Fruit fly (Drosophila melanogaster) whole organism, embryonic: ENCODE results near the gene Pif1.
A peak's percentile ranks its signal among the peaks of the same experiment; 100 is the strongest.

Experiments
- BEAF-32 ChIP-seq: fragments of 200-800 bp; sonication (Bioruptor generic); optimal IDR thresholded peaks from 3 replicates; lab custom pipeline; 2017; ENCODE audit warnings: missing biosample characterization, missing genetic modification characterization, mild to moderate bottlenecking, moderate library complexity, missing genetic modification reagents
- CG10274 ChIP-seq: fragments of 200-800 bp; sonication (Bioruptor generic); optimal IDR thresholded peaks from 3 replicates; lab custom pipeline; 2017; ENCODE audit warnings: missing biosample characterization, mild to moderate bottlenecking, missing genetic modification characterization
- CG10366 ChIP-seq: fragments of 200-800 bp; sonication (Bioruptor generic); IDR thresholded peaks from 2 replicates; pipeline ENCODE4 v1.3.6; 2022; ENCODE audit warnings: missing biosample characterization, missing genetic modification characterization
- CG10431 ChIP-seq: fragments of 200-800 bp; sonication (Bioruptor generic); optimal IDR thresholded peaks from 3 replicates; lab custom pipeline; 2018; ENCODE audit warnings: missing biosample characterization, mild to moderate bottlenecking, missing genetic modification characterization
- CG10543 ChIP-seq: fragments of 200-800 bp; sonication (Bioruptor generic); optimal IDR thresholded peaks from 3 replicates; lab custom pipeline; 2017; ENCODE audit warnings: missing biosample characterization, mild to moderate bottlenecking, missing genetic modification characterization, moderate library complexity
- CG11247 ChIP-seq: fragments of 200-800 bp; sonication (Bioruptor generic); IDR thresholded peaks from 2 replicates; pipeline ENCODE4 v1.3.6; 2022; ENCODE audit warnings: missing biosample characterization, missing genetic modification characterization
- CG11398 ChIP-seq: fragments of 200-800 bp; sonication (Bioruptor generic); optimal IDR thresholded peaks from 2 replicates; lab custom pipeline; 2016; ENCODE audit warnings: missing biosample characterization, missing genetic modification characterization
- CG11723 ChIP-seq: fragments of 200-800 bp; sonication (Bioruptor generic); optimal IDR thresholded peaks from 2 replicates; lab custom pipeline; 2017; ENCODE audit warnings: missing biosample characterization, mild to moderate bottlenecking, missing genetic modification characterization
- CG13424 ChIP-seq: fragments of 200-800 bp; sonication (Bioruptor generic); optimal IDR thresholded peaks from 2 replicates; lab custom pipeline; 2019; ENCODE audit warnings: missing biosample characterization, mild to moderate bottlenecking, missing genetic modification characterization, moderate library complexity
- CG14860 ChIP-seq: fragments of 200-800 bp; sonication (Bioruptor generic); IDR thresholded peaks from 3 replicates; pipeline ENCODE4 v1.3.6; 2022; ENCODE audit warnings: missing biosample characterization, missing genetic modification characterization; ENCODE audit not compliant: partially characterized antibody
- CG1603 ChIP-seq: fragments of 200-800 bp; sonication (Bioruptor generic); optimal IDR thresholded peaks from 2 replicates; lab custom pipeline; 2019; ENCODE audit warnings: missing biosample characterization, mild to moderate bottlenecking, missing genetic modification characterization, moderate library complexity
- CG17359 ChIP-seq: fragments of 200-800 bp; sonication (Bioruptor generic); optimal IDR thresholded peaks from 3 replicates; lab custom pipeline; 2018; ENCODE audit warnings: missing biosample characterization, mild to moderate bottlenecking, missing genetic modification characterization, moderate library complexity
- CG18262 ChIP-seq: fragments of 200-800 bp; optimal IDR thresholded peaks from 3 replicates; lab custom pipeline; 2019; ENCODE audit warnings: missing biosample characterization, mild to moderate bottlenecking, missing genetic modification characterization, moderate library complexity
- CG18476 ChIP-seq: fragments of 200-800 bp; sonication (Bioruptor generic); optimal IDR thresholded peaks from 2 replicates; lab custom pipeline; 2016; ENCODE audit warnings: missing biosample characterization, mild to moderate bottlenecking, missing genetic modification characterization
- CG31224 ChIP-seq: fragments of 200-800 bp; sonication (Bioruptor generic); IDR thresholded peaks from 2 replicates; pipeline ENCODE4 v1.3.6; 2022; ENCODE audit warnings: missing biosample characterization, missing genetic modification characterization
- CG4282 ChIP-seq: fragments of 200-800 bp; sonication (Bioruptor generic); optimal IDR thresholded peaks from 2 replicates; lab custom pipeline; 2016; ENCODE audit warnings: missing biosample characterization, missing genetic modification characterization
- CG43689 ChIP-seq: fragments of 200-800 bp; sonication (Bioruptor generic); IDR thresholded peaks from 2 replicates; pipeline ENCODE4 v1.3.6; 2022; ENCODE audit warnings: missing biosample characterization, missing genetic modification characterization
- CG4820 ChIP-seq: fragments of 200-800 bp; sonication (Bioruptor generic); optimal IDR thresholded peaks from 3 replicates; lab custom pipeline; 2016; ENCODE audit warnings: missing biosample characterization, missing genetic modification characterization
- CG5180 ChIP-seq: fragments of 200-800 bp; sonication (Bioruptor generic); optimal IDR thresholded peaks from 3 replicates; lab custom pipeline; 2017; ENCODE audit warnings: missing biosample characterization, missing genetic modification characterization, mild to moderate bottlenecking, moderate library complexity, missing genetic modification reagents
- CG6272 ChIP-seq: fragments of 200-800 bp; sonication (Bioruptor generic); IDR thresholded peaks from 2 replicates; pipeline ENCODE4 v1.3.6; 2022; ENCODE audit warnings: missing biosample characterization, missing genetic modification characterization
- CG6683 ChIP-seq: fragments of 200-800 bp; sonication (Bioruptor generic); optimal IDR thresholded peaks from 2 replicates; lab custom pipeline; 2017; ENCODE audit warnings: missing biosample characterization, mild to moderate bottlenecking, missing genetic modification characterization, missing genetic modification reagents
- CG6765 ChIP-seq: fragments of 200-800 bp; sonication (Bioruptor generic); optimal IDR thresholded peaks from 3 replicates; lab custom pipeline; 2017; ENCODE audit warnings: missing biosample characterization, mild to moderate bottlenecking, missing genetic modification characterization
- CG6813 ChIP-seq: fragments of 200-800 bp; sonication (Bioruptor generic); optimal IDR thresholded peaks from 2 replicates; lab custom pipeline; 2017; ENCODE audit warnings: missing biosample characterization, missing genetic modification characterization, mild to moderate bottlenecking, moderate library complexity, missing genetic modification reagents
- CG7271 ChIP-seq: fragments of 200-800 bp; sonication (Bioruptor generic); optimal IDR thresholded peaks from 2 replicates; lab custom pipeline; 2018; ENCODE audit warnings: missing biosample characterization, mild to moderate bottlenecking, missing genetic modification characterization, moderate library complexity
- CG7556 ChIP-seq: fragments of 200-800 bp; sonication (Bioruptor generic); optimal IDR thresholded peaks from 2 replicates; lab custom pipeline; 2017; ENCODE audit warnings: missing biosample characterization, mild to moderate bottlenecking, missing genetic modification characterization
- CG7839 ChIP-seq: fragments of 200-800 bp; sonication (Bioruptor generic); optimal IDR thresholded peaks from 3 replicates; lab custom pipeline; 2018; ENCODE audit warnings: missing biosample characterization, mild to moderate bottlenecking, missing genetic modification characterization, moderate library complexity
- CHES-1-like ChIP-seq: fragments of 200-800 bp; sonication (Bioruptor generic); optimal IDR thresholded peaks from 2 replicates; lab custom pipeline; 2016; ENCODE audit warnings: missing biosample characterization, missing genetic modification characterization
- CTCF ChIP-seq: fragments of 200-800 bp; sonication (Bioruptor generic); optimal IDR thresholded peaks from 2 replicates; lab custom pipeline; 2017; ENCODE audit warnings: missing biosample characterization, mild to moderate bottlenecking, missing genetic modification characterization, moderate library complexity
- Dek ChIP-seq: fragments of 200-800 bp; sonication (Bioruptor generic); optimal IDR thresholded peaks from 3 replicates; lab custom pipeline; 2019; ENCODE audit warnings: missing biosample characterization, mild to moderate bottlenecking, missing genetic modification characterization, moderate library complexity
- Ets97D ChIP-seq: fragments of 200-800 bp; sonication (Bioruptor generic); optimal IDR thresholded peaks from 3 replicates; lab custom pipeline; 2016; ENCODE audit warnings: missing biosample characterization, missing genetic modification characterization
- Hmr ChIP-seq: fragments of 200-800 bp; sonication (Bioruptor generic); optimal IDR thresholded peaks from 3 replicates; lab custom pipeline; 2017; ENCODE audit warnings: mild to moderate bottlenecking, missing biosample characterization, missing genetic modification reagents, missing genetic modification characterization
- Hr78 ChIP-seq, 2 experiments: fragments of 200-800 bp in 1 of 2; fragments of >200 bp in 1 of 2; sonication (Bioruptor generic) in 1 of 2; optimal IDR thresholded peaks; 2 replicates each; lab custom pipeline; 2017 to 2019; ENCODE audit warnings: missing biosample characterization in 2 of 2, missing genetic modification characterization in 2 of 2, mild to moderate bottlenecking in 1 of 2, moderate library complexity in 1 of 2
- Lpt ChIP-seq: fragments of >200 bp; optimal IDR thresholded peaks from 2 replicates; lab custom pipeline; 2018; ENCODE audit warnings: missing biosample characterization, missing genetic modification characterization
- Mrtf ChIP-seq: fragments of 200-800 bp; sonication (Bioruptor generic); IDR thresholded peaks from 3 replicates; pipeline ENCODE4 v1.3.6; 2022; ENCODE audit warnings: missing biosample characterization, missing genetic modification characterization
- Myb ChIP-seq: fragments of 200-800 bp; sonication (Bioruptor generic); optimal IDR thresholded peaks from 2 replicates; lab custom pipeline; 2016; ENCODE audit warnings: missing biosample characterization, missing genetic modification characterization
- Sin3A ChIP-seq: fragments of >200 bp; optimal IDR thresholded peaks from 2 replicates; lab custom pipeline; 2018
- Spps ChIP-seq: fragments of 200-800 bp; sonication (Bioruptor generic); optimal IDR thresholded peaks from 2 replicates; lab custom pipeline; 2018; ENCODE audit warnings: missing biosample characterization, mild to moderate bottlenecking, missing genetic modification characterization
- aop ChIP-seq: fragments of 200-800 bp; sonication (Bioruptor generic); IDR thresholded peaks from 2 replicates; pipeline ENCODE4 v1.3.6; 2022; ENCODE audit warnings: missing biosample characterization, missing genetic modification characterization
- bowl ChIP-seq: fragments of 200-800 bp; sonication (Bioruptor generic); IDR thresholded peaks from 2 replicates; pipeline ENCODE4 v1.3.6; 2022; ENCODE audit warnings: missing biosample characterization, missing genetic modification characterization
- croc ChIP-seq: fragments of 200-800 bp; sonication (Bioruptor generic); conservative IDR thresholded peaks from 3 replicates; pipeline ENCODE4 v1.3.6; 2022; ENCODE audit warnings: missing biosample characterization, missing genetic modification characterization
- fd102C ChIP-seq: fragments of 200-800 bp; sonication (Bioruptor generic); optimal IDR thresholded peaks from 2 replicates; lab custom pipeline; 2018; ENCODE audit warnings: missing biosample characterization, mild to moderate bottlenecking, missing genetic modification characterization, moderate library complexity
- ind ChIP-seq: fragments of 200-800 bp; sonication (Bioruptor generic); optimal IDR thresholded peaks from 3 replicates; lab custom pipeline; 2016; ENCODE audit warnings: missing biosample characterization, missing genetic modification characterization
- nau ChIP-seq: fragments of 200-800 bp; sonication (Bioruptor generic); optimal IDR thresholded peaks from 3 replicates; lab custom pipeline; 2017; ENCODE audit warnings: missing biosample characterization, mild to moderate bottlenecking, missing genetic modification characterization, missing genetic modification reagents
- otp ChIP-seq: fragments of 200-800 bp; sonication (Bioruptor generic); IDR thresholded peaks from 3 replicates; pipeline ENCODE4, ENCODE4 v1.3.6; 2022; ENCODE audit warnings: missing biosample characterization, missing genetic modification characterization
- prd ChIP-seq, 3 experiments: fragments of >200 bp in 2 of 3; fragments of 200-800 bp in 1 of 3; sonication (Bioruptor generic) in 1 of 3; optimal IDR thresholded peaks in 2 of 3; IDR thresholded peaks in 1 of 3; 2 replicates in 2 of 3; 3 replicates in 1 of 3; pipeline versions ENCODE4 v1.3.6 to Lab custom; 2017 to 2022; ENCODE audit warnings: missing biosample characterization in 1 of 3, missing genetic modification characterization in 1 of 3
- sd ChIP-seq: fragments of 200-800 bp; sonication (Bioruptor generic); optimal IDR thresholded peaks from 3 replicates; lab custom pipeline; 2018; ENCODE audit warnings: missing biosample characterization, mild to moderate bottlenecking, missing genetic modification characterization, moderate library complexity
- sim ChIP-seq: fragments of 200-800 bp; sonication (Bioruptor generic); IDR thresholded peaks from 2 replicates; pipeline ENCODE4 v1.3.6; 2022; ENCODE audit warnings: missing biosample characterization, missing genetic modification characterization
- slbo ChIP-seq: fragments of 200-800 bp; sonication (Bioruptor generic); IDR thresholded peaks from 2 replicates; pipeline ENCODE4 v1.3.6; 2022; ENCODE audit warnings: missing biosample characterization, missing genetic modification characterization
- sr ChIP-seq: fragments of 200-800 bp; sonication (Bioruptor generic); IDR thresholded peaks from 3 replicates; pipeline ENCODE4 v1.3.6; 2022; ENCODE audit warnings: missing biosample characterization, missing genetic modification characterization
- vfl ChIP-seq: fragments of 200-800 bp; sonication (Bioruptor generic); optimal IDR thresholded peaks from 2 replicates; lab custom pipeline; 2016; ENCODE audit warnings: missing biosample characterization, missing genetic modification characterization
- wor ChIP-seq: fragments of 200-800 bp; sonication (Bioruptor generic); IDR thresholded peaks from 2 replicates; pipeline ENCODE4 v1.3.6; 2022; ENCODE audit warnings: missing biosample characterization, missing genetic modification characterization

Pif1 gene

DNA sequence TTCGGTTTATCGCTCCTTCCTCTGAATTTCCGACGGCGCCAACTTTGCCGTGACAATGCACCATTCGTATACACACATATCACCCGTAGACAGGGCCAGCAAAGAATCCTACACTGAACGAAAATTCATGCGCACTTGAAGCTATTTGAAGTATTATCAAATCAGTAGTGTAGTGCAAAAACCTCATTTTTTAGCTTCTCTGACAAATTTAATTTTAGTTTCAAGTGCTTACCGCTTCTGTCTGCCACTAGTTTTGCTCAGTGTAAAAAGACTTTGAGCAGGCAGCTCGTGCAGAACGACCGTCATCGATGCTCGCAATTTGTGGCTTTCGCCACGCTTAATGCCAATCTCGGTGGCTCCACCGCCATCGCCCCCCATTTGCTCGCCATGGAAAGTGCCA is 25.0 kb downstream of the Pif1 start (continued):
- no peak for TF ChIP-seq Hmr (GFP tag; lab: Kevin White, UChicago)
- no peak; the same call in 1 of the 2 replicates for TF ChIP-seq CG10366 (GFP tag; lab: Robert Waterston, UW)
- TF ChIP-seq Sin3A (lab: Kevin White, UChicago): no peak
- no peak for TF ChIP-seq sr (GFP tag; lab: Robert Waterston, UW)
- no peak for TF ChIP-seq Spps (tag; lab: Kevin White, UChicago)
- no peak for TF ChIP-seq CG7556 (GFP tag; lab: Kevin White, UChicago)
- no peak for TF ChIP-seq Ets97D (GFP tag; lab: Kevin White, UChicago)
- peak; percentile 33; the same call in 1 of the 2 replicates for TF ChIP-seq CG11247 (GFP tag; lab: Robert Waterston, UW)
- TF ChIP-seq croc (GFP tag; lab: Robert Waterston, UW): no peak; the same call in 2 of the 3 replicates
- no peak for TF ChIP-seq CG10274 (GFP tag; lab: Kevin White, UChicago)
- TF ChIP-seq wor: 0 out of 2 replicates have a peak, but pooled peaks have one; percentile 21
- TF ChIP-seq sd (tag; lab: Kevin White, UChicago): no peak
- no peak for TF ChIP-seq CG6683 (GFP tag; lab: Kevin White, UChicago)
- TF ChIP-seq BEAF-32: no peak
- no peak for TF ChIP-seq fd102C
- no peak for TF ChIP-seq CG31224 (GFP tag; lab: Robert Waterston, UW)
- TF ChIP-seq CG7839 (tag; lab: Kevin White, UChicago): peak; percentile 52
- TF ChIP-seq CG1603 (tag; lab: Kevin White, UChicago): peak; percentile 72
- TF ChIP-seq CG4282: no peak
- peak; percentile 16 for TF ChIP-seq CG13424 (tag; lab: Kevin White, UChicago)
- no peak for TF ChIP-seq CG6813
- no peak for TF ChIP-seq CG43689 (GFP tag; lab: Robert Waterston, UW)
- TF ChIP-seq CG4820 (GFP tag; lab: Kevin White, UChicago): peak; percentile 28
- peak; percentile 67; the same call in 1 of the 3 replicates for TF ChIP-seq otp (GFP tag; lab: Robert Waterston, UW)
- peak; percentile 24 for TF ChIP-seq vfl
- TF ChIP-seq CG18262: peak; percentile 23
- no peak for TF ChIP-seq Myb (GFP tag; lab: Kevin White, UChicago)
- TF ChIP-seq bowl (GFP tag; lab: Robert Waterston, UW): no peak
- peak; percentile 37 for TF ChIP-seq CG17359 (tag; lab: Kevin White, UChicago)
- no peak for TF ChIP-seq Lpt (GFP tag; lab: Kevin White, UChicago)
- TF ChIP-seq CHES-1-like (GFP tag; lab: Kevin White, UChicago): no peak
- TF ChIP-seq ind (GFP tag; lab: Kevin White, UChicago): no peak
- no peak for TF ChIP-seq Dek (tag; lab: Kevin White, UChicago)
- no peak for TF ChIP-seq CG5180
- peak; percentile 40; the same call in 1 of the 3 replicates for TF ChIP-seq Mrtf
- peak; percentile 9; the same call in 1 of the 2 replicates for TF ChIP-seq slbo (GFP tag; lab: Robert Waterston, UW)
- TF ChIP-seq CG11723: no peak
- no peak for TF ChIP-seq CG6272 (GFP tag; lab: Robert Waterston, UW)
- no peak for TF ChIP-seq CG6765 (GFP tag; lab: Kevin White, UChicago)
- TF ChIP-seq CG18476 (GFP tag; lab: Kevin White, UChicago): peak; percentile 29
- no peak for TF ChIP-seq CG11398 (GFP tag; lab: Kevin White, UChicago)
- TF ChIP-seq CG10431 (GFP tag; lab: Kevin White, UChicago): no peak
- TF ChIP-seq CG7271: no peak
- TF ChIP-seq CTCF (GFP tag; lab: Kevin White, UChicago): no peak
- peak; percentile 39; the same call in 1 of the 2 replicates for TF ChIP-seq sim (GFP tag; lab: Robert Waterston, UW)
- no peak for TF ChIP-seq prd (optimal IDR thresholded peaks at IDR 0.05; lab: Kevin White, UChicago)
- peak; percentile 77 for TF ChIP-seq prd (GFP tag; IDR thresholded peaks at IDR 0.05; lab: Robert Waterston, UW)
- no peak for TF ChIP-seq aop (GFP tag; lab: Robert Waterston, UW)
- no peak for TF ChIP-seq CG14860 (GFP tag; lab: Robert Waterston, UW)
- no peak for TF ChIP-seq CG10543 (GFP tag; lab: Kevin White, UChicago)
- TF ChIP-seq Hr78 (GFP tag; optimal IDR thresholded peaks at IDR 0.05; lab: Kevin White, UChicago): no peak
- TF ChIP-seq nau: no peak
